Fruit fly (Drosophila melanogaster) S2 (cell line): ENCODE results near the gene CG4968.

Experiments used
- CG8478 ChIP-seq: fragments of >200 bp; optimal IDR thresholded peaks from 2 replicates; lab custom pipeline; 2018
- CTCF ChIP-seq, 2 experiments: fragments of >200 bp; optimal IDR thresholded peaks; 2 replicates each; lab custom pipeline; 2018

DNA sequence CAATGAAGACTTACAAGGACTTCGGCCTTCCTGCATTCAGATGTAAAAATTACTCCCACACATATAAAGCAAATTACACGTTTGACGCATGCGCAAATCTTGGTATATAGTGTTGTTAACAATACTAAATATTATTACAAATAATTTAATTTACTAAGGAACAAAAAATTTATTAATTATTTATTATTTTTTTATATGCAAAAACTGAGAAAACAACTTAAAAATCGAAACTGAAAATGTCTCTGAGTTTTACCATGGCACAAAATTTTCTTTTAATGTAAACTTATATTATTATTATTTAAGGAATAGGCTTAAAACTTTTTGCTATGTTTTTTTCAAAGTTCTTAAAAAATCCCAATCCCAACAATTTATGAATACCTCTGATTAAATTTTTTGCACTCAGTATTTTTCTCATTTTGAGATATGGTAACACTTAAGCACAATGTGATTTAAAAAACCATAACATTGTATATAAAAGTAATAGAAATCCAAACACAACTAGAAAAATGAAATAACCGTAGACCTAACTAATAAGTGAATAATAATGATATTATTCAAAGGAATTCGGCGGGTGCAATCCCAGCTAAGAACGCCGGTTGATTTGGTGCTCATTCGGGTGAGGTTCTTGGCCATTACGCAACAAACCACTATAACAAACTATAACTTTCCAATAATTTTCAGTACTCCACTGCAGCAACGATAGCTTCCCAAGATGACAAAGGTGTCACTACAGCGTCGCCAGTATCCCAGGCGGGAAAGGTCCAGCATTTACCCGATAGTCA is 24.5 kb downstream of the CG4968 start, which contains the start of the genes Schip1 and Cox10:
- TF ChIP-seq CTCF (optimal IDR thresholded peaks at IDR 0.05; lab: Kevin White, UChicago) (no peak), CG8478 (lab: Kevin White, UChicago) (no peak)
